Fruit fly (Drosophila melanogaster) whole organism, embryonic: Measurements from ENCODE around the gene CG8319.

Source experiments
- ATbp ChIP-seq: fragments of 200-800 bp; sonication (Bioruptor generic); optimal IDR thresholded peaks from 2 replicates; lab custom pipeline; 2017; ENCODE audit warnings: missing biosample characterization, mild to moderate bottlenecking, missing genetic modification characterization, missing genetic modification reagents
- CG10267 ChIP-seq: fragments of 200-800 bp; sonication (Bioruptor generic); optimal IDR thresholded peaks from 2 replicates; lab custom pipeline; 2018; ENCODE audit warnings: missing biosample characterization, mild to moderate bottlenecking, missing genetic modification characterization, moderate library complexity
- CG10366 ChIP-seq: fragments of 200-800 bp; sonication (Bioruptor generic); IDR thresholded peaks from 2 replicates; pipeline ENCODE4 v1.3.6; 2022; ENCODE audit warnings: missing biosample characterization, missing genetic modification characterization
- CG11695 ChIP-seq: fragments of 200-800 bp; sonication (Bioruptor generic); IDR thresholded peaks from 3 replicates; pipeline ENCODE4 v1.3.6; 2022; ENCODE audit warnings: missing biosample characterization, missing genetic modification characterization
- CG12391 ChIP-seq: fragments of 200-800 bp; sonication (Bioruptor generic); optimal IDR thresholded peaks from 3 replicates; lab custom pipeline; 2018; ENCODE audit warnings: missing biosample characterization, mild to moderate bottlenecking, missing genetic modification characterization, moderate library complexity
- CG12769 ChIP-seq: fragments of 200-800 bp; sonication (Bioruptor generic); optimal IDR thresholded peaks from 2 replicates; lab custom pipeline; 2019; ENCODE audit warnings: missing biosample characterization, mild to moderate bottlenecking, missing genetic modification characterization, moderate library complexity
- CG12942 ChIP-seq: fragments of 200-800 bp; sonication (Bioruptor generic); optimal IDR thresholded peaks from 3 replicates; lab custom pipeline; 2016; ENCODE audit warnings: missing biosample characterization, missing genetic modification characterization
- CG14014 ChIP-seq: fragments of 200-800 bp; sonication (Bioruptor generic); IDR thresholded peaks from 2 replicates; pipeline ENCODE4 v1.3.6; 2022; ENCODE audit warnings: missing biosample characterization, missing genetic modification characterization
- CG14710 ChIP-seq: fragments of 200-800 bp; sonication (Bioruptor generic); optimal IDR thresholded peaks from 3 replicates; lab custom pipeline; 2019; ENCODE audit warnings: missing biosample characterization, mild to moderate bottlenecking, missing genetic modification characterization, moderate library complexity
- CG15269 ChIP-seq: fragments of 200-800 bp; sonication (Bioruptor generic); optimal IDR thresholded peaks from 2 replicates; lab custom pipeline; 2018; ENCODE audit warnings: missing biosample characterization, mild to moderate bottlenecking, missing genetic modification characterization, moderate library complexity
- CG17385 ChIP-seq: fragments of 200-800 bp; sonication (Bioruptor generic); optimal IDR thresholded peaks from 3 replicates; lab custom pipeline; 2018; ENCODE audit warnings: missing biosample characterization, mild to moderate bottlenecking, missing genetic modification characterization
- CG18262 ChIP-seq: fragments of 200-800 bp; optimal IDR thresholded peaks from 3 replicates; lab custom pipeline; 2019; ENCODE audit warnings: missing biosample characterization, mild to moderate bottlenecking, missing genetic modification characterization, moderate library complexity
- CG2120 ChIP-seq: fragments of 200-800 bp; sonication (Bioruptor generic); optimal IDR thresholded peaks from 3 replicates; lab custom pipeline; 2016; ENCODE audit warnings: missing biosample characterization, missing genetic modification characterization
- CG2202 ChIP-seq: fragments of 200-800 bp; sonication (Bioruptor generic); optimal IDR thresholded peaks from 2 replicates; lab custom pipeline; 2018; ENCODE audit warnings: missing biosample characterization, mild to moderate bottlenecking, missing genetic modification characterization
- CG2712 ChIP-seq: fragments of 200-800 bp; optimal IDR thresholded peaks from 3 replicates; lab custom pipeline; 2019; ENCODE audit warnings: missing biosample characterization, mild to moderate bottlenecking, missing genetic modification characterization, moderate library complexity
- CG30403 ChIP-seq: fragments of 200-800 bp; sonication (Bioruptor generic); optimal IDR thresholded peaks from 3 replicates; lab custom pipeline; 2016; ENCODE audit warnings: missing biosample characterization, missing genetic modification characterization
- CG32532 ChIP-seq: fragments of 200-800 bp; sonication (Bioruptor generic); IDR thresholded peaks from 2 replicates; pipeline ENCODE4 v1.3.6; 2022; ENCODE audit warnings: missing biosample characterization, missing genetic modification characterization
- CG34376 ChIP-seq: fragments of 200-800 bp; sonication (Bioruptor generic); optimal IDR thresholded peaks from 2 replicates; lab custom pipeline; 2018; ENCODE audit warnings: missing biosample characterization, mild to moderate bottlenecking, missing genetic modification characterization
- CG4730 ChIP-seq: fragments of 200-800 bp; sonication (Bioruptor generic); IDR thresholded peaks from 2 replicates; pipeline ENCODE4 v1.3.6; 2022; ENCODE audit warnings: missing biosample characterization, missing genetic modification characterization
- CG4854 ChIP-seq: fragments of 200-800 bp; sonication (Bioruptor generic); optimal IDR thresholded peaks from 2 replicates; lab custom pipeline; 2016; ENCODE audit warnings: missing biosample characterization, missing genetic modification characterization, inconsistent platforms
- CG7556 ChIP-seq: fragments of 200-800 bp; sonication (Bioruptor generic); optimal IDR thresholded peaks from 2 replicates; lab custom pipeline; 2017; ENCODE audit warnings: missing biosample characterization, mild to moderate bottlenecking, missing genetic modification characterization
- CG8281 ChIP-seq: fragments of 200-800 bp; sonication (Bioruptor generic); optimal IDR thresholded peaks from 2 replicates; lab custom pipeline; 2018; ENCODE audit warnings: missing biosample characterization, mild to moderate bottlenecking, missing genetic modification characterization, moderate library complexity
- CG8290 ChIP-seq, 3 experiments: fragments of 200-800 bp; sonication (Bioruptor generic); optimal IDR thresholded peaks; 2 replicates each; lab custom pipeline; 2016 to 2019; ENCODE audit warnings: missing biosample characterization in 3 of 3, missing genetic modification characterization in 3 of 3, mild to moderate bottlenecking in 2 of 3, moderate library complexity in 1 of 3
- D19A ChIP-seq: fragments of 200-800 bp; optimal IDR thresholded peaks from 3 replicates; lab custom pipeline; 2019; ENCODE audit warnings: missing biosample characterization, mild to moderate bottlenecking, missing genetic modification characterization, moderate library complexity
- E2f2 ChIP-seq: fragments of 200-800 bp; sonication (Bioruptor generic); IDR thresholded peaks from 2 replicates; pipeline ENCODE4 v1.3.6; 2022; ENCODE audit warnings: missing biosample characterization, missing genetic modification characterization
- Fer1 ChIP-seq: fragments of 200-800 bp; sonication (Bioruptor generic); optimal IDR thresholded peaks from 2 replicates; lab custom pipeline; 2017; ENCODE audit warnings: missing biosample characterization, mild to moderate bottlenecking, missing genetic modification characterization
- Fer3 ChIP-seq: fragments of 200-800 bp; sonication (Bioruptor generic); optimal IDR thresholded peaks from 2 replicates; lab custom pipeline; 2018; ENCODE audit warnings: missing biosample characterization, mild to moderate bottlenecking, missing genetic modification characterization, moderate library complexity
- MBD-R2 ChIP-seq: fragments of 200-800 bp; sonication (Bioruptor generic); IDR thresholded peaks from 2 replicates; pipeline ENCODE4 v1.3.6; 2022; ENCODE audit warnings: missing biosample characterization, missing genetic modification characterization
- Nf-YC ChIP-seq: fragments of 200-800 bp; optimal IDR thresholded peaks from 3 replicates; lab custom pipeline; 2019; ENCODE audit warnings: missing biosample characterization, mild to moderate bottlenecking, missing genetic modification characterization, moderate library complexity
- Oli ChIP-seq: fragments of 200-800 bp; sonication (Bioruptor generic); optimal IDR thresholded peaks from 2 replicates; lab custom pipeline; 2018; ENCODE audit warnings: missing biosample characterization, mild to moderate bottlenecking, missing genetic modification characterization, moderate library complexity
- Ravus ChIP-seq: fragments of 200-800 bp; sonication (Bioruptor generic); IDR thresholded peaks from 2 replicates; pipeline ENCODE4 v1.3.6; 2022; ENCODE audit warnings: missing biosample characterization, missing genetic modification characterization
- Sox100B ChIP-seq: fragments of 200-800 bp; sonication (Bioruptor generic); optimal IDR thresholded peaks from 3 replicates; lab custom pipeline; 2018; ENCODE audit warnings: missing biosample characterization, mild to moderate bottlenecking, missing genetic modification characterization
- Trl ChIP-seq, 3 experiments: fragments of >200 bp in 2 of 3; fragments of 200-800 bp in 1 of 3; sonication (Bioruptor generic) in 1 of 3; optimal IDR thresholded peaks; 2 replicates in 1 of 3; 3 replicates in 2 of 3; lab custom pipeline; 2016 to 2017; ENCODE audit warnings: missing biosample characterization in 1 of 3, missing genetic modification characterization in 1 of 3
- caup ChIP-seq: fragments of 200-800 bp; sonication (Bioruptor generic); optimal IDR thresholded peaks from 3 replicates; lab custom pipeline; 2017; ENCODE audit warnings: missing biosample characterization, mild to moderate bottlenecking, missing genetic modification characterization, moderate library complexity; ENCODE audit not compliant: severe bottlenecking
- cwo ChIP-seq: fragments of 200-800 bp; sonication (Bioruptor generic); optimal IDR thresholded peaks from 3 replicates; lab custom pipeline; 2017; ENCODE audit warnings: missing biosample characterization, missing genetic modification characterization, mild to moderate bottlenecking, moderate library complexity, missing genetic modification reagents
- dpn ChIP-seq, 2 experiments: fragments of 200-800 bp; sonication (Bioruptor generic); optimal IDR thresholded peaks; 3 replicates each; lab custom pipeline; 2016; ENCODE audit warnings: missing biosample characterization in 2 of 2, missing genetic modification characterization in 2 of 2
- ewg ChIP-seq: fragments of 200-800 bp; sonication (Bioruptor generic); optimal IDR thresholded peaks from 3 replicates; lab custom pipeline; 2017; ENCODE audit warnings: mild to moderate bottlenecking, missing biosample characterization, missing genetic modification reagents, missing genetic modification characterization
- gem ChIP-seq: fragments of 200-800 bp; sonication (Bioruptor generic); optimal IDR thresholded peaks from 2 replicates; lab custom pipeline; 2019; ENCODE audit warnings: missing biosample characterization, mild to moderate bottlenecking, missing genetic modification characterization, moderate library complexity
- hkb ChIP-seq, 2 experiments: fragments of 200-800 bp in 1 of 2; fragments of >200 bp in 1 of 2; sonication (Bioruptor generic) in 1 of 2; IDR thresholded peaks in 1 of 2; optimal IDR thresholded peaks in 1 of 2; 2 replicates each; pipeline versions ENCODE4 v1.3.6 to Lab custom; 2017 to 2022; ENCODE audit warnings: missing biosample characterization in 1 of 2, missing genetic modification characterization in 1 of 2
- kah ChIP-seq: fragments of 200-800 bp; sonication (Bioruptor generic); optimal IDR thresholded peaks from 2 replicates; lab custom pipeline; 2018; ENCODE audit warnings: missing biosample characterization, mild to moderate bottlenecking, missing genetic modification characterization
- lilli ChIP-seq: fragments of 200-800 bp; sonication (Bioruptor generic); optimal IDR thresholded peaks from 3 replicates; lab custom pipeline; 2016; ENCODE audit warnings: missing biosample characterization, missing genetic modification characterization
- onecut ChIP-seq: fragments of 200-800 bp; sonication (Bioruptor generic); IDR thresholded peaks from 2 replicates; pipeline ENCODE4 v1.3.6; 2022; ENCODE audit warnings: missing biosample characterization, missing genetic modification characterization
- org-1 ChIP-seq: fragments of 200-800 bp; sonication (Bioruptor generic); optimal IDR thresholded peaks from 2 replicates; lab custom pipeline; 2017; ENCODE audit warnings: missing biosample characterization, missing genetic modification characterization
- row ChIP-seq: fragments of 200-800 bp; sonication (Bioruptor generic); IDR thresholded peaks from 3 replicates; pipeline ENCODE4 v1.3.6; 2022; ENCODE audit warnings: missing biosample characterization, missing genetic modification characterization
- ttk ChIP-seq: fragments of 200-800 bp; sonication (Bioruptor generic); IDR thresholded peaks from 2 replicates; pipeline ENCODE4 v2.1.2; 2022; ENCODE audit warnings: missing biosample characterization, missing genetic modification characterization
- unpg ChIP-seq: fragments of 200-800 bp; sonication (Bioruptor generic); optimal IDR thresholded peaks from 3 replicates; lab custom pipeline; 2018; ENCODE audit warnings: missing biosample characterization, mild to moderate bottlenecking, missing genetic modification characterization, moderate library complexity
- zfh2 ChIP-seq: fragments of 200-800 bp; sonication (Bioruptor generic); optimal IDR thresholded peaks from 2 replicates; lab custom pipeline; 2016; ENCODE audit warnings: missing biosample characterization, missing genetic modification characterization

Gene CG8319

DNA sequence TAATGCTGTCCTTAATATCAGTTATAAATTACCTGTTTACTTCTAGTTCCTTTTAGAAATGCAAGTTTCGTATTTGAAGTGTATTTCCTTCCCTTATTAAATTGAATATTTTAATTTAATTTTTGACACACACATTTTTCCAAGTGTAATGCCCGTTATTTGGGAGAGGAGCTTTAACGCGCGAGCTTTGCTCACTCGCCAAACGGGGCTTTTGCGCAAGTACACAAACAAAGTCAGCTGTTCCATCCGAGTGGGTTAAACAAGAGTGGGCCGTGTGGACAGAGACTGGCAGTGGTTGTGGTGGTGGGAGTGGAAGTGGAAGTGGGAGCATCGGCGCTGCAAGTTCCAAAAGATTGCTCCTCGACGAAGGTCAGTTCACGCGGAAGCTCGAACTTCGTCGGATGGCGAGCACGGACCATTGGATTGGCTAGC, 46.0 kb upstream of the CG8319 start, which contains the start of gene CG8301 (continued):
- TF ChIP-seq row (GFP tag; lab: Robert Waterston, UW) = peak; percentile 68
- no peak for TF ChIP-seq Trl (optimal IDR thresholded peaks at IDR 0.05; lab: Kevin White, UChicago)
- TF ChIP-seq Trl (GFP tag; optimal IDR thresholded peaks at IDR 0.05; lab: Kevin White, UChicago) = no peak
- TF ChIP-seq CG15269 (tag; lab: Kevin White, UChicago) = peak; percentile 52
- no peak for TF ChIP-seq hkb (optimal IDR thresholded peaks at IDR 0.05; lab: Kevin White, UChicago)
- peak; percentile 70 for TF ChIP-seq hkb (GFP tag; IDR thresholded peaks at IDR 0.05; lab: Robert Waterston, UW)
- no peak for TF ChIP-seq CG4854 (GFP tag; lab: Kevin White, UChicago)
- peak; percentile 60 for TF ChIP-seq CG2120
- TF ChIP-seq onecut (GFP tag; lab: Robert Waterston, UW) = peak; percentile 18; the same call in 1 of the 2 replicates
- TF ChIP-seq CG14710 (tag; lab: Kevin White, UChicago) = no peak
- peak; percentile 38; the same call in 1 of the 2 replicates for TF ChIP-seq CG14014 (GFP tag; lab: Robert Waterston, UW)
- peak; percentile 12 for TF ChIP-seq CG10267 (tag; lab: Kevin White, UChicago)
- peak; percentile 43 for TF ChIP-seq CG2712 (tag; lab: Kevin White, UChicago)
- peak; percentile 39 for TF ChIP-seq CG30403
- peak; percentile 17 for TF ChIP-seq cwo (GFP tag; lab: Kevin White, UChicago)
- peak; percentile 87 for TF ChIP-seq ewg (GFP tag; lab: Kevin White, UChicago)
- peak in 1 of 2 experiments; percentile 30 for TF ChIP-seq dpn (GFP tag; optimal IDR thresholded peaks at IDR 0.05; lab: Kevin White, UChicago)
- TF ChIP-seq CG4730 (GFP tag; lab: Robert Waterston, UW) = no peak
- TF ChIP-seq org-1 (GFP tag; lab: Kevin White, UChicago) = peak; percentile 7
- peak; percentile 34 for TF ChIP-seq CG17385 (GFP tag; lab: Kevin White, UChicago)
- TF ChIP-seq CG10366 (GFP tag; lab: Robert Waterston, UW) = peak; percentile 45; the same call in 1 of the 2 replicates
- TF ChIP-seq D19A (tag; lab: Kevin White, UChicago) = peak; percentile 22
- TF ChIP-seq Ravus (GFP tag; lab: Robert Waterston, UW) = no peak
- peak; percentile 1 for TF ChIP-seq ATbp (GFP tag; lab: Kevin White, UChicago)
- TF ChIP-seq zfh2 = no peak
- peak; percentile 16 for TF ChIP-seq CG18262
- TF ChIP-seq Fer3 (tag; lab: Kevin White, UChicago) = peak; percentile 30
- peak; percentile 72 for TF ChIP-seq Fer1 (GFP tag; lab: Kevin White, UChicago)
- no peak for TF ChIP-seq CG2202
- TF ChIP-seq unpg (GFP tag; lab: Kevin White, UChicago) = peak; percentile 51
- TF ChIP-seq caup (GFP tag; lab: Kevin White, UChicago) = peak; percentile 6
- TF ChIP-seq E2f2 (GFP tag; lab: Robert Waterston, UW) = peak; percentile 28; the same call in 1 of the 2 replicates
- TF ChIP-seq ttk (GFP tag; lab: Robert Waterston, UW) = 0 out of 2 replicates have a peak, but pooled peaks have one; percentile 9
- peak; percentile 56; the same call in 2 of the 3 replicates for TF ChIP-seq CG11695 (GFP tag; lab: Robert Waterston, UW)
- peak; percentile 60; the same call in 1 of the 2 replicates for TF ChIP-seq CG32532 (GFP tag; lab: Robert Waterston, UW)
- no peak for TF ChIP-seq CG8290 (GFP tag; optimal IDR thresholded peaks at IDR 0.05; lab: Kevin White, UChicago)
- peak in 1 of 2 experiments; percentile 27 for TF ChIP-seq CG8290 (tag; optimal IDR thresholded peaks at IDR 0.05; lab: Kevin White, UChicago)
- peak; percentile 24 for TF ChIP-seq Nf-YC (tag; lab: Kevin White, UChicago)
- peak; percentile 15 for TF ChIP-seq CG34376 (GFP tag; lab: Kevin White, UChicago)
- TF ChIP-seq gem = peak; percentile 62
- no peak for TF ChIP-seq Sox100B (GFP tag; lab: Kevin White, UChicago)
- TF ChIP-seq CG8281 = no peak
- TF ChIP-seq kah (GFP tag; lab: Kevin White, UChicago) = no peak
- peak; percentile 43 for TF ChIP-seq CG12769 (tag; lab: Kevin White, UChicago)
- peak; percentile 34 for TF ChIP-seq CG7556
- TF ChIP-seq Oli (tag; lab: Kevin White, UChicago) = peak; percentile 24
- peak; percentile 49 for TF ChIP-seq lilli (GFP tag; lab: Kevin White, UChicago)
- TF ChIP-seq MBD-R2 = 0 out of 2 replicates have a peak, but pooled peaks have one; percentile 31
- TF ChIP-seq CG12391 (tag; lab: Kevin White, UChicago) = peak; percentile 53
- TF ChIP-seq CG12942 (GFP tag; lab: Kevin White, UChicago) = no peak
